Worm (Caenorhabditis elegans) whole organism, young adult: ENCODE measurements around the gene Y7A5A.8.

Experiments used
- ama-1 ChIP-seq, 3 experiments: fragments of 150-350 bp in 1 of 3; sonication (generic microtip) in 2 of 3; optimal IDR thresholded peaks; 2 replicates each; lab custom pipeline; 2014 to 2018; ENCODE audit warnings: missing biosample characterization in 2 of 3, missing genetic modification characterization in 2 of 3, missing genetic modification reagents in 2 of 3
- ekl-4 ChIP-seq: fragments of 200-800 bp; sonication (Bioruptor generic); IDR thresholded peaks from 2 replicates; pipeline ENCODE4 v1.3.6; 2022; ENCODE audit warnings: missing genetic modification reagents, missing genetic modification characterization, missing compliant biosample characterization
- madf-10 ChIP-seq: sonication (generic microtip); optimal IDR thresholded peaks from 2 replicates; lab custom pipeline; 2016; ENCODE audit warnings: mild to moderate bottlenecking, missing genetic modification characterization, missing compliant biosample characterization
- sptf-2 ChIP-seq: fragments of 200-800 bp; sonication (Bioruptor generic); optimal IDR thresholded peaks from 2 replicates; lab custom pipeline; 2018; ENCODE audit warnings: mild to moderate bottlenecking, missing genetic modification characterization, missing compliant biosample characterization
- ztf-26 ChIP-seq: sonication (generic microtip); optimal IDR thresholded peaks from 2 replicates; lab custom pipeline; 2017; ENCODE audit warnings: missing genetic modification characterization, missing compliant biosample characterization

ce11 chrX:15772674-15773073 is 49.6 kb upstream of the Y7A5A.8 start, which contains the start of gene Y7A5A.2:
- TF ChIP-seq ztf-26 (tag; lab: Kevin White, UChicago): no peak
- TF ChIP-seq ama-1 (optimal IDR thresholded peaks at IDR 0.05; lab: Kevin White, UChicago): no peak
- TF ChIP-seq ama-1 (GFP tag; optimal IDR thresholded peaks at IDR 0.05; lab: Kevin White, UChicago): no peak
- TF ChIP-seq sptf-2 (GFP tag; lab: Kevin White, UChicago): no peak
- TF ChIP-seq ekl-4 (GFP tag; lab: Robert Waterston, UW): no peak
- TF ChIP-seq madf-10 (tag; lab: Kevin White, UChicago): no peak
